Worm (Caenorhabditis elegans) whole organism, young adult: ENCODE measurements around the gene laat-1.

Experiments used
- Y53F4B.3 ChIP-seq: fragments of 200-800 bp; sonication (Bioruptor generic); IDR thresholded peaks from 2 replicates; pipeline ENCODE4 v1.3.6; 2022; ENCODE audit warnings: missing genetic modification reagents, missing genetic modification characterization, missing compliant biosample characterization
- Y56A3A.18 ChIP-seq: fragments of 200-800 bp; sonication (Bioruptor generic); IDR thresholded peaks from 2 replicates; pipeline ENCODE4 v1.3.6; 2022; ENCODE audit warnings: missing genetic modification reagents, missing genetic modification characterization, missing compliant biosample characterization
- Y95B8A.8 ChIP-seq: fragments of 200-800 bp; sonication (Bioruptor generic); IDR thresholded peaks from 2 replicates; pipeline ENCODE4 v1.3.6; 2022; ENCODE audit warnings: missing genetic modification reagents, missing genetic modification characterization, missing compliant biosample characterization
- ZK185.1 ChIP-seq: sonication (generic microtip); optimal IDR thresholded peaks from 2 replicates; lab custom pipeline; 2016; ENCODE audit warnings: mild to moderate bottlenecking, missing genetic modification characterization, missing compliant biosample characterization; ENCODE audit not compliant: poor library complexity, severe bottlenecking
- aptf-3 ChIP-seq: fragments of 200-800 bp; sonication (Bioruptor generic); IDR thresholded peaks from 2 replicates; pipeline ENCODE4 v1.3.6; 2022; ENCODE audit warnings: missing genetic modification characterization, missing compliant biosample characterization
- atf-7 ChIP-seq: sonication (generic microtip); optimal IDR thresholded peaks from 2 replicates; lab custom pipeline; 2017; ENCODE audit warnings: mild to moderate bottlenecking, missing genetic modification characterization, missing compliant biosample characterization
- athp-1 ChIP-seq: sonication (generic microtip); optimal IDR thresholded peaks from 2 replicates; lab custom pipeline; 2017; ENCODE audit warnings: mild to moderate bottlenecking, missing genetic modification characterization, missing compliant biosample characterization
- ccch-3 ChIP-seq: fragments of 200-800 bp; sonication (Bioruptor generic); optimal IDR thresholded peaks from 2 replicates; lab custom pipeline; 2018; ENCODE audit warnings: mild to moderate bottlenecking, missing genetic modification characterization, missing compliant biosample characterization
- cebp-1 ChIP-seq, 2 experiments: fragments of 200-800 bp in 1 of 2; sonication (Bioruptor generic) in 1 of 2; sonication (generic microtip) in 1 of 2; IDR thresholded peaks in 1 of 2; optimal IDR thresholded peaks in 1 of 2; 2 replicates each; pipeline versions ENCODE4 v1.3.6 to Lab custom; 2017 to 2022; ENCODE audit warnings: missing compliant biosample characterization in 2 of 2, missing genetic modification characterization in 2 of 2, mild to moderate bottlenecking in 1 of 2, missing genetic modification reagents in 1 of 2, moderate library complexity in 1 of 2
- cebp-2 ChIP-seq: fragments of 200-800 bp; sonication (Bioruptor generic); IDR thresholded peaks from 2 replicates; pipeline ENCODE4 v1.3.6; 2022; ENCODE audit warnings: missing genetic modification characterization, missing compliant biosample characterization
- ceh-100 ChIP-seq: fragments of 200-800 bp; sonication (Bioruptor generic); IDR thresholded peaks from 2 replicates; pipeline ENCODE4 v1.3.6; 2022; ENCODE audit warnings: missing genetic modification reagents, missing genetic modification characterization, missing compliant biosample characterization
- ceh-27 ChIP-seq: fragments of 200-800 bp; sonication (Bioruptor generic); optimal IDR thresholded peaks from 2 replicates; lab custom pipeline; 2018; ENCODE audit warnings: mild to moderate bottlenecking, missing genetic modification characterization, moderate library complexity, missing compliant biosample characterization
- ceh-79 ChIP-seq: sonication (generic microtip); optimal IDR thresholded peaks from 2 replicates; lab custom pipeline; 2017; ENCODE audit warnings: mild to moderate bottlenecking, missing genetic modification characterization, missing compliant biosample characterization
- chd-7 ChIP-seq: sonication (generic microtip); optimal IDR thresholded peaks from 2 replicates; lab custom pipeline; 2016; ENCODE audit warnings: mild to moderate bottlenecking, missing genetic modification characterization, moderate library complexity, missing compliant biosample characterization
- die-1 ChIP-seq: sonication (generic microtip); optimal IDR thresholded peaks from 2 replicates; lab custom pipeline; 2016; ENCODE audit warnings: missing genotype, mild to moderate bottlenecking, missing genetic modification characterization, missing compliant biosample characterization
- dpl-1 ChIP-seq: fragments of 150-350 bp; optimal IDR thresholded peaks from 2 replicates; lab custom pipeline; 2014; ENCODE audit warnings: missing biosample characterization, missing genetic modification reagents, missing genetic modification characterization
- efl-1 ChIP-seq: fragments of 150-350 bp; optimal IDR thresholded peaks from 2 replicates; lab custom pipeline; 2014; ENCODE audit warnings: missing biosample characterization, missing genetic modification reagents, missing genetic modification characterization
- ekl-4 ChIP-seq: fragments of 200-800 bp; sonication (Bioruptor generic); IDR thresholded peaks from 2 replicates; pipeline ENCODE4 v1.3.6; 2022; ENCODE audit warnings: missing genetic modification reagents, missing genetic modification characterization, missing compliant biosample characterization
- hsf-1 ChIP-seq: fragments of 200-800 bp; sonication (Bioruptor generic); IDR thresholded peaks from 2 replicates; pipeline ENCODE4 v1.3.6; 2022; ENCODE audit warnings: missing genetic modification reagents, missing genetic modification characterization, missing compliant biosample characterization
- lag-1 ChIP-seq: fragments of 200-800 bp; sonication (Bioruptor generic); IDR thresholded peaks from 2 replicates; pipeline ENCODE4 v1.3.6; 2022; ENCODE audit warnings: missing genetic modification reagents, missing genetic modification characterization, missing compliant biosample characterization
- let-526 ChIP-seq: fragments of 200-800 bp; sonication (Bioruptor generic); IDR thresholded peaks from 2 replicates; pipeline ENCODE4 v1.3.6; 2022; ENCODE audit warnings: missing genetic modification reagents, missing genetic modification characterization, missing compliant biosample characterization
- lin-35 ChIP-seq, 3 experiments: fragments of 150-350 bp in 2 of 3; sonication (generic microtip) in 1 of 3; optimal IDR thresholded peaks; 2 replicates each; lab custom pipeline; 2014 to 2018; ENCODE audit warnings: missing biosample characterization in 3 of 3, missing genetic modification characterization in 3 of 3, missing genetic modification reagents in 3 of 3
- lin-54 ChIP-seq: fragments of 200-800 bp; sonication (Bioruptor generic); optimal IDR thresholded peaks from 2 replicates; lab custom pipeline; 2018; ENCODE audit warnings: mild to moderate bottlenecking, missing genetic modification characterization, missing compliant biosample characterization
- lsy-27 ChIP-seq: sonication (generic microtip); optimal IDR thresholded peaks from 2 replicates; lab custom pipeline; 2017; ENCODE audit warnings: missing genetic modification characterization, mild to moderate bottlenecking, missing compliant biosample characterization, antibody characterized with exemption, missing genotype, borderline replicate concordance; ENCODE audit not compliant: insufficient read depth
- mxl-1 ChIP-seq: sonication (generic microtip); optimal IDR thresholded peaks from 2 replicates; lab custom pipeline; 2016; ENCODE audit warnings: missing genetic modification characterization, missing compliant biosample characterization
- nfya-1 ChIP-seq: sonication (generic microtip); optimal IDR thresholded peaks from 2 replicates; lab custom pipeline; 2017; ENCODE audit warnings: antibody characterized with exemption, missing compliant biosample characterization, missing genetic modification characterization, borderline replicate concordance; ENCODE audit not compliant: insufficient read depth
- nfya-2 ChIP-seq: fragments of 200-800 bp; sonication (Bioruptor generic); IDR thresholded peaks from 2 replicates; pipeline ENCODE4 v1.3.6; 2022; ENCODE audit warnings: missing genetic modification reagents, missing genetic modification characterization, missing compliant biosample characterization
- nhr-179 ChIP-seq: sonication (generic microtip); optimal IDR thresholded peaks from 2 replicates; lab custom pipeline; 2016; ENCODE audit warnings: mild to moderate bottlenecking, missing genetic modification characterization, missing compliant biosample characterization
- nhr-27 ChIP-seq: fragments of 200-800 bp; sonication (Bioruptor generic); optimal IDR thresholded peaks from 2 replicates; lab custom pipeline; 2018; ENCODE audit warnings: mild to moderate bottlenecking, missing genetic modification characterization, moderate library complexity, missing compliant biosample characterization
- nhr-80 ChIP-seq: sonication (generic microtip); optimal IDR thresholded peaks from 2 replicates; lab custom pipeline; 2016; ENCODE audit warnings: missing genetic modification characterization, missing compliant biosample characterization
- repo-1 ChIP-seq: sonication (generic microtip); optimal IDR thresholded peaks from 2 replicates; lab custom pipeline; 2017; ENCODE audit warnings: mild to moderate bottlenecking, missing genetic modification characterization, missing compliant biosample characterization
- sea-2 ChIP-seq: fragments of 200-800 bp; sonication (Bioruptor generic); IDR thresholded peaks from 2 replicates; pipeline ENCODE4 v1.3.6; 2022; ENCODE audit warnings: missing genetic modification characterization, missing compliant biosample characterization
- snpc-1.3 ChIP-seq: sonication (generic microtip); optimal IDR thresholded peaks from 2 replicates; lab custom pipeline; 2017; ENCODE audit warnings: missing genetic modification characterization, mild to moderate bottlenecking, missing compliant biosample characterization, antibody characterized with exemption, moderate library complexity, missing genotype, missing genetic modification reagents; ENCODE audit not compliant: insufficient read depth
- sptf-2 ChIP-seq: fragments of 200-800 bp; sonication (Bioruptor generic); optimal IDR thresholded peaks from 2 replicates; lab custom pipeline; 2018; ENCODE audit warnings: mild to moderate bottlenecking, missing genetic modification characterization, missing compliant biosample characterization
- tlf-1 ChIP-seq: fragments of 200-800 bp; sonication (Bioruptor generic); optimal IDR thresholded peaks from 2 replicates; lab custom pipeline; 2018; ENCODE audit warnings: mild to moderate bottlenecking, missing genetic modification characterization, missing compliant biosample characterization
- unc-130 ChIP-seq: sonication (generic microtip); optimal IDR thresholded peaks from 2 replicates; lab custom pipeline; 2016; ENCODE audit warnings: missing genetic modification reagents, missing genetic modification characterization, missing compliant biosample characterization
- unc-62 ChIP-seq: fragments of 150-350 bp; optimal IDR thresholded peaks from 2 replicates; lab custom pipeline; 2014; ENCODE audit warnings: missing biosample characterization, missing genetic modification reagents, missing genetic modification characterization
- ztf-18 ChIP-seq: sonication (generic microtip); optimal IDR thresholded peaks from 2 replicates; lab custom pipeline; 2016; ENCODE audit warnings: missing genotype, mild to moderate bottlenecking, missing genetic modification characterization, missing compliant biosample characterization
- ztf-26 ChIP-seq: sonication (generic microtip); optimal IDR thresholded peaks from 2 replicates; lab custom pipeline; 2017; ENCODE audit warnings: missing genetic modification characterization, missing compliant biosample characterization
- ztf-28 ChIP-seq: fragments of 200-800 bp; sonication (Bioruptor generic); IDR thresholded peaks from 2 replicates; pipeline ENCODE4 v1.3.6; 2022; ENCODE audit warnings: missing genetic modification reagents, missing genetic modification characterization, missing compliant biosample characterization
- ztf-3 ChIP-seq: fragments of 200-800 bp; sonication (Bioruptor generic); optimal IDR thresholded peaks from 2 replicates; lab custom pipeline; 2018; ENCODE audit warnings: mild to moderate bottlenecking, missing genetic modification characterization, missing compliant biosample characterization

Gene laat-1

DNA sequence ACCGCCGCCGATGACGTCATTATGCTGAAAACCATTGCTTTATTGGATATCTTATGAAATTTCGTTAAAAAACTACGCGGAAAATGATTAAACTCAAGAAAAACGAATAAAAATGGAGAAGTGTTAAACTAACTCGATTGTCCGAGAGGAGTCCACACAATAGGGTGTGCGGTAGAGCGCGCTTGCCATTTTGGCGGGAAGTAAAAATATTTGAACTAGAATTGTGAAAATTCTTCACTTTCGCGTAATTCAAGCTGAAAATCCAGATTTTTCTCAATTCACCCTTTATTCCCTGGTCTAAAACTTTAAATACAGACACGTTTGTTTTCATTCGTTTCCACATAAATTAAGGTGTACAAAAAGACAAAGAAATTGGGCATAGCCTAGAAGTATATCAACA lies 21.0 kb downstream of the laat-1 start, which contains the start of gene F48A11.4 (continued):
- TF ChIP-seq mxl-1 (tag; lab: Kevin White, UChicago) (no peak), ztf-28 (GFP tag; lab: Robert Waterston, UW) (no peak), nfya-2 (GFP tag; lab: Robert Waterston, UW) (no peak), ztf-18 (tag; lab: Kevin White, UChicago) (peak; percentile 61), nhr-80 (tag; lab: Kevin White, UChicago) (peak; percentile 10), efl-1 (peak; percentile 93), hsf-1 (peak; percentile 52; the same call in 1 of the 2 replicates), atf-7 (tag; lab: Kevin White, UChicago) (peak; percentile 61), Y53F4B.3 (GFP tag; lab: Robert Waterston, UW) (no peak), chd-7 (tag; lab: Kevin White, UChicago) (peak; percentile 45), ceh-27 (GFP tag; lab: Kevin White, UChicago) (peak; percentile 76), nfya-1 (tag; lab: Kevin White, UChicago) (no peak), ccch-3 (GFP tag; lab: Kevin White, UChicago) (no peak), lag-1 (GFP tag; lab: Robert Waterston, UW) (0 out of 2 replicates have a peak, but pooled peaks have one; percentile 62), sea-2 (GFP tag; lab: Robert Waterston, UW) (no peak), die-1 (tag; lab: Kevin White, UChicago) (peak; percentile 19), ekl-4 (GFP tag; lab: Robert Waterston, UW) (peak; percentile 94), repo-1 (tag; lab: Kevin White, UChicago) (peak; percentile 93), dpl-1 (peak; percentile 93), Y56A3A.18 (peak; percentile 74; the same call in 1 of the 2 replicates), lin-54 (GFP tag; lab: Kevin White, UChicago) (peak; percentile 99), ztf-26 (peak; percentile 90), Y95B8A.8 (GFP tag; lab: Robert Waterston, UW) (peak; percentile 89), nhr-27 (tag; lab: Kevin White, UChicago) (no peak), ZK185.1 (tag; lab: Kevin White, UChicago) (peak; percentile 95), lin-35 (GFP tag; optimal IDR thresholded peaks at IDR 0.05; lab: Kevin White, UChicago) (peak; percentile 60 to 98 (median 86)), unc-62 (GFP tag; lab: Kevin White, UChicago) (no peak), cebp-1 (GFP tag; IDR thresholded peaks at IDR 0.05; lab: Robert Waterston, UW) (peak; percentile 28; the same call in 1 of the 2 replicates), cebp-1 (tag; optimal IDR thresholded peaks at IDR 0.05; lab: Kevin White, UChicago) (peak; percentile 84), nhr-179 (tag; lab: Kevin White, UChicago) (no peak), ceh-100 (GFP tag; lab: Robert Waterston, UW) (peak; percentile 79), sptf-2 (GFP tag; lab: Kevin White, UChicago) (no peak), athp-1 (tag; lab: Kevin White, UChicago) (peak; percentile 75), tlf-1 (GFP tag; lab: Kevin White, UChicago) (peak; percentile 85), let-526 (GFP tag; lab: Robert Waterston, UW) (no peak), unc-130 (GFP tag; lab: Kevin White, UChicago) (peak; percentile 31), lsy-27 (no peak), ztf-3 (GFP tag; lab: Kevin White, UChicago) (no peak), ceh-79 (tag; lab: Kevin White, UChicago) (peak; percentile 28), cebp-2 (GFP tag; lab: Robert Waterston, UW) (no peak), aptf-3 (GFP tag; lab: Robert Waterston, UW) (no peak), snpc-1.3 (tag; lab: Kevin White, UChicago) (peak; percentile 53)
